Worm (Caenorhabditis elegans): Measurements from ENCODE around the gene ZC116.1.

DNA sequence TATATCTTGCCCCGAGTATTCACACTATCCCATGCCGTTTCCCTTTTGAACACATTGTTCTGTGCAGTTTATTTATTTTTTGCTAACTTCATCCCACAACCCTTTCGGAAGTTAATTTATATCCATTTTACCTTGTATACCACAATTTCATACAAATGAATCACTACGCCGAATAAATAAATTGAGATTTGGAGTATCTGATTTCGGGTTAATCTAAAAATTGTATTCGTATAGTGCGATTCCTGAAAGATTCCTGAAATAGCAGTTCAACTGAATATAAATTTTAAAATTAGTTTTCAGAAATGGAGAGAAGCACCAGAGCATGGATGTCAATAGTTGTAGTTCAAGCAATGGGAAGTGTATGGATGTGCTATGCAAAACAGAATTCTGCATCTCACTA lies 2.5 kb upstream of the ZC116.1 start, which contains the start of gene erg-28:
- TF ChIP-seq dpl-1 (GFP tag; optimal IDR thresholded peaks at IDR 0.05) (no peak), nhr-11 (tag; optimal IDR thresholded peaks at IDR 0.05) (no peak)

Data from whole organism, L1 larva.